Fruit fly (Drosophila melanogaster) whole organism, embryonic: Measurements from ENCODE around the gene Cyp4d1.

Experiments
- B-H1 ChIP-seq: fragments of 200-800 bp; sonication (Bioruptor generic); IDR thresholded peaks from 3 replicates; pipeline ENCODE4 v1.3.6; 2022; ENCODE audit warnings: missing biosample characterization, missing genetic modification characterization
- BEAF-32 ChIP-seq: fragments of 200-800 bp; sonication (Bioruptor generic); optimal IDR thresholded peaks from 3 replicates; lab custom pipeline; 2017; ENCODE audit warnings: missing biosample characterization, missing genetic modification characterization, mild to moderate bottlenecking, moderate library complexity, missing genetic modification reagents
- C15 ChIP-seq: fragments of 200-800 bp; sonication (Bioruptor generic); IDR thresholded peaks from 3 replicates; pipeline ENCODE4 v1.3.6; 2022; ENCODE audit warnings: missing biosample characterization, missing genetic modification characterization
- CG10274 ChIP-seq: fragments of 200-800 bp; sonication (Bioruptor generic); optimal IDR thresholded peaks from 3 replicates; lab custom pipeline; 2017; ENCODE audit warnings: missing biosample characterization, mild to moderate bottlenecking, missing genetic modification characterization
- CG11398 ChIP-seq: fragments of 200-800 bp; sonication (Bioruptor generic); optimal IDR thresholded peaks from 2 replicates; lab custom pipeline; 2016; ENCODE audit warnings: missing biosample characterization, missing genetic modification characterization
- CG12155 ChIP-seq: fragments of 200-800 bp; sonication (Bioruptor generic); optimal IDR thresholded peaks from 3 replicates; lab custom pipeline; 2016; ENCODE audit warnings: missing biosample characterization, missing genetic modification characterization
- CG13775 ChIP-seq: fragments of 200-800 bp; sonication (Bioruptor generic); optimal IDR thresholded peaks from 3 replicates; lab custom pipeline; 2017; ENCODE audit warnings: missing biosample characterization, mild to moderate bottlenecking, missing genetic modification characterization
- CG1529 ChIP-seq: fragments of 200-800 bp; sonication (Bioruptor generic); optimal IDR thresholded peaks from 3 replicates; lab custom pipeline; 2018; ENCODE audit warnings: missing biosample characterization, missing genetic modification characterization
- CG30431 ChIP-seq: fragments of 200-800 bp; sonication (Bioruptor generic); optimal IDR thresholded peaks from 2 replicates; lab custom pipeline; 2017; ENCODE audit warnings: missing biosample characterization, missing genetic modification characterization
- CG31388 ChIP-seq: fragments of 200-800 bp; sonication (Bioruptor generic); optimal IDR thresholded peaks from 2 replicates; lab custom pipeline; 2016; ENCODE audit warnings: missing biosample characterization, missing genetic modification characterization
- CG33213 ChIP-seq: fragments of 200-800 bp; sonication (Bioruptor generic); optimal IDR thresholded peaks from 3 replicates; lab custom pipeline; 2016; ENCODE audit warnings: missing biosample characterization, missing genetic modification characterization
- CG3847 ChIP-seq: fragments of 200-800 bp; sonication (Bioruptor generic); IDR thresholded peaks from 2 replicates; pipeline ENCODE4 v1.3.6; 2022; ENCODE audit warnings: missing biosample characterization, missing genetic modification characterization
- CG4282 ChIP-seq: fragments of 200-800 bp; sonication (Bioruptor generic); optimal IDR thresholded peaks from 2 replicates; lab custom pipeline; 2016; ENCODE audit warnings: missing biosample characterization, missing genetic modification characterization
- CG6683 ChIP-seq: fragments of 200-800 bp; sonication (Bioruptor generic); optimal IDR thresholded peaks from 2 replicates; lab custom pipeline; 2017; ENCODE audit warnings: missing biosample characterization, mild to moderate bottlenecking, missing genetic modification characterization, missing genetic modification reagents
- CG8478 ChIP-seq: fragments of >200 bp; optimal IDR thresholded peaks from 2 replicates; lab custom pipeline; 2018
- CG9609 ChIP-seq: fragments of 200-800 bp; sonication (Bioruptor generic); optimal IDR thresholded peaks from 3 replicates; lab custom pipeline; 2016; ENCODE audit warnings: missing biosample characterization, missing genetic modification characterization
- CG9817 ChIP-seq: fragments of 200-800 bp; sonication (Bioruptor generic); optimal IDR thresholded peaks from 2 replicates; lab custom pipeline; 2018; ENCODE audit warnings: missing biosample characterization, mild to moderate bottlenecking, missing genetic modification characterization, moderate library complexity
- Dfd ChIP-seq, 2 experiments: fragments of >200 bp; optimal IDR thresholded peaks; 2 replicates each; lab custom pipeline; 2017; ENCODE audit warnings: missing biosample characterization in 2 of 2, missing genetic modification characterization in 2 of 2
- E2f1 ChIP-seq: fragments of 200-800 bp; sonication (Bioruptor generic); IDR thresholded peaks from 2 replicates; pipeline ENCODE4 v1.3.6; 2022; ENCODE audit warnings: missing biosample characterization, missing genetic modification characterization
- ERR ChIP-seq: fragments of 200-800 bp; sonication (Bioruptor generic); optimal IDR thresholded peaks from 2 replicates; lab custom pipeline; 2016; ENCODE audit warnings: missing biosample characterization, missing genetic modification characterization
- Hr3 ChIP-seq: fragments of 200-800 bp; sonication (Bioruptor generic); optimal IDR thresholded peaks from 3 replicates; lab custom pipeline; 2016; ENCODE audit warnings: missing biosample characterization, missing genetic modification characterization
- Mrtf ChIP-seq: fragments of 200-800 bp; sonication (Bioruptor generic); IDR thresholded peaks from 3 replicates; pipeline ENCODE4 v1.3.6; 2022; ENCODE audit warnings: missing biosample characterization, missing genetic modification characterization
- Opbp ChIP-seq: fragments of 200-800 bp; sonication (Bioruptor generic); IDR thresholded peaks from 3 replicates; pipeline ENCODE4 v1.3.6; 2022; ENCODE audit warnings: missing biosample characterization, missing genetic modification characterization; ENCODE audit not compliant: partially characterized antibody
- Sry-δ ChIP-seq: fragments of 200-800 bp; sonication (Bioruptor generic); optimal IDR thresholded peaks from 2 replicates; lab custom pipeline; 2016; ENCODE audit warnings: missing biosample characterization, missing genetic modification characterization
- bbx ChIP-seq: fragments of 200-800 bp; sonication (Bioruptor generic); IDR thresholded peaks from 2 replicates; pipeline ENCODE4 v1.3.6; 2022; ENCODE audit warnings: missing biosample characterization, missing genetic modification characterization; ENCODE audit not compliant: partially characterized antibody
- cas ChIP-seq: fragments of 200-800 bp; sonication (Bioruptor generic); IDR thresholded peaks from 2 replicates; pipeline ENCODE4 v1.3.6; 2022; ENCODE audit warnings: missing biosample characterization, missing genetic modification characterization
- crc ChIP-seq: fragments of 200-800 bp; sonication (Bioruptor generic); optimal IDR thresholded peaks from 2 replicates; lab custom pipeline; 2016; ENCODE audit warnings: missing biosample characterization, missing genetic modification characterization
- crp ChIP-seq, 2 experiments: fragments of 200-800 bp; sonication (Bioruptor generic); optimal IDR thresholded peaks; 2 replicates in 1 of 2; 3 replicates in 1 of 2; lab custom pipeline; 2017; ENCODE audit warnings: missing biosample characterization in 2 of 2, missing genetic modification characterization in 2 of 2, mild to moderate bottlenecking in 1 of 2, moderate library complexity in 1 of 2
- dmrt99B ChIP-seq: fragments of 200-800 bp; sonication (Bioruptor generic); optimal IDR thresholded peaks from 2 replicates; lab custom pipeline; 2018; ENCODE audit warnings: missing biosample characterization, mild to moderate bottlenecking, missing genetic modification characterization, moderate library complexity
- dpn ChIP-seq, 2 experiments: fragments of 200-800 bp; sonication (Bioruptor generic); optimal IDR thresholded peaks; 3 replicates each; lab custom pipeline; 2016; ENCODE audit warnings: missing biosample characterization in 2 of 2, missing genetic modification characterization in 2 of 2
- emc ChIP-seq: fragments of 200-800 bp; sonication (Bioruptor generic); optimal IDR thresholded peaks from 2 replicates; lab custom pipeline; 2016; ENCODE audit warnings: missing biosample characterization, missing genetic modification characterization
- esg ChIP-seq: fragments of 200-800 bp; sonication (Bioruptor generic); conservative IDR thresholded peaks from 2 replicates; pipeline ENCODE4 v1.3.6; 2022; ENCODE audit warnings: missing biosample characterization, missing genetic modification characterization
- fd64A ChIP-seq: fragments of 200-800 bp; sonication (Bioruptor generic); optimal IDR thresholded peaks from 3 replicates; lab custom pipeline; 2018; ENCODE audit warnings: missing biosample characterization, mild to moderate bottlenecking, missing genetic modification characterization
- fu2 ChIP-seq: fragments of 200-800 bp; sonication (Bioruptor generic); optimal IDR thresholded peaks from 2 replicates; lab custom pipeline; 2016; ENCODE audit warnings: missing biosample characterization, missing genetic modification characterization
- gfzf ChIP-seq: fragments of 200-800 bp; sonication (Bioruptor generic); optimal IDR thresholded peaks from 2 replicates; lab custom pipeline; 2016; ENCODE audit warnings: missing biosample characterization, mild to moderate bottlenecking, missing genetic modification characterization, moderate library complexity
- gsb-n ChIP-seq: fragments of 200-800 bp; sonication (Bioruptor generic); optimal IDR thresholded peaks from 3 replicates; lab custom pipeline; 2018; ENCODE audit warnings: missing biosample characterization, mild to moderate bottlenecking, missing genetic modification characterization
- gt ChIP-seq: fragments of 200-800 bp; sonication (Bioruptor generic); IDR thresholded peaks from 2 replicates; pipeline ENCODE4 v1.3.6; 2022; ENCODE audit warnings: missing biosample characterization, missing genetic modification characterization
- h ChIP-seq: fragments of >200 bp; optimal IDR thresholded peaks from 2 replicates; lab custom pipeline; 2017
- hth ChIP-seq: fragments of >200 bp; optimal IDR thresholded peaks from 2 replicates; lab custom pipeline; 2017; ENCODE audit warnings: inconsistent platforms
- mirr ChIP-seq: fragments of 200-800 bp; sonication (Bioruptor generic); optimal IDR thresholded peaks from 3 replicates; lab custom pipeline; 2018; ENCODE audit warnings: missing biosample characterization, mild to moderate bottlenecking, missing genetic modification characterization
- onecut ChIP-seq: fragments of 200-800 bp; sonication (Bioruptor generic); IDR thresholded peaks from 2 replicates; pipeline ENCODE4 v1.3.6; 2022; ENCODE audit warnings: missing biosample characterization, missing genetic modification characterization
- otp ChIP-seq: fragments of 200-800 bp; sonication (Bioruptor generic); IDR thresholded peaks from 3 replicates; pipeline ENCODE4, ENCODE4 v1.3.6; 2022; ENCODE audit warnings: missing biosample characterization, missing genetic modification characterization
- scrt ChIP-seq: fragments of 200-800 bp; sonication (Bioruptor generic); optimal IDR thresholded peaks from 2 replicates; lab custom pipeline; 2018; ENCODE audit warnings: missing biosample characterization, mild to moderate bottlenecking, missing genetic modification characterization, moderate library complexity
- shn ChIP-seq: fragments of 200-800 bp; sonication (Bioruptor generic); optimal IDR thresholded peaks from 3 replicates; lab custom pipeline; 2016; ENCODE audit warnings: missing biosample characterization, missing genetic modification characterization
- stc ChIP-seq: fragments of 200-800 bp; sonication (Bioruptor generic); IDR thresholded peaks from 2 replicates; pipeline ENCODE4 v1.3.6; 2022; ENCODE audit warnings: missing biosample characterization, missing genetic modification characterization
- tna ChIP-seq: fragments of 200-800 bp; sonication (Bioruptor generic); IDR thresholded peaks from 2 replicates; pipeline ENCODE4 v1.3.6; 2022; ENCODE audit warnings: missing biosample characterization, missing genetic modification characterization; ENCODE audit not compliant: partially characterized antibody
- twi ChIP-seq: fragments of 200-800 bp; optimal IDR thresholded peaks from 2 replicates; lab custom pipeline; 2019; ENCODE audit warnings: missing biosample characterization, mild to moderate bottlenecking, missing genetic modification characterization, moderate library complexity
- unc-4 ChIP-seq: fragments of 200-800 bp; sonication (Bioruptor generic); IDR thresholded peaks from 2 replicates; pipeline ENCODE4 v1.3.6; 2022; ENCODE audit warnings: missing biosample characterization, missing genetic modification characterization; ENCODE audit not compliant: partially characterized antibody
- wor ChIP-seq: fragments of 200-800 bp; sonication (Bioruptor generic); IDR thresholded peaks from 2 replicates; pipeline ENCODE4 v1.3.6; 2022; ENCODE audit warnings: missing biosample characterization, missing genetic modification characterization
- zen2 ChIP-seq: fragments of 200-800 bp; sonication (Bioruptor generic); IDR thresholded peaks from 3 replicates; pipeline ENCODE4 v1.3.6; 2022; ENCODE audit warnings: missing biosample characterization, missing genetic modification characterization; ENCODE audit not compliant: partially characterized antibody

Gene Cyp4d1

dm6 chrX:2123965-2124688 is 37.9 kb downstream of the Cyp4d1 start (continued):
- TF ChIP-seq dmrt99B (tag; lab: Kevin White, UChicago) (peak; percentile 99), cas (GFP tag; lab: Robert Waterston, UW) (0 out of 2 replicates have a peak, but pooled peaks have one; percentile 25), Hr3 (GFP tag; lab: Kevin White, UChicago) (peak; percentile 98), CG1529 (GFP tag; lab: Kevin White, UChicago) (peak; percentile 91), fd64A (peak; percentile 82), hth (lab: Kevin White, UChicago) (peak; percentile 20), Mrtf (GFP tag; lab: Robert Waterston, UW) (peak; percentile 86), BEAF-32 (GFP tag; lab: Kevin White, UChicago) (no peak), unc-4 (GFP tag; lab: Robert Waterston, UW) (no peak), Dfd (GFP tag; optimal IDR thresholded peaks at IDR 0.05; lab: Kevin White, UChicago) (no peak), fu2 (GFP tag; lab: Kevin White, UChicago) (peak; percentile 81), CG9817 (tag; lab: Kevin White, UChicago) (peak; percentile 96), esg (GFP tag; lab: Robert Waterston, UW) (peak; percentile 91), stc (GFP tag; lab: Robert Waterston, UW) (peak; percentile 89), ERR (GFP tag; lab: Kevin White, UChicago) (no peak), B-H1 (GFP tag; lab: Robert Waterston, UW) (peak; percentile 87), CG3847 (peak; percentile 93), shn (GFP tag; lab: Kevin White, UChicago) (peak; percentile 81), otp (GFP tag; lab: Robert Waterston, UW) (peak; percentile 81; the same call in 2 of the 3 replicates), crc (GFP tag; lab: Kevin White, UChicago) (peak; percentile 34), CG6683 (GFP tag; lab: Kevin White, UChicago) (peak; percentile 96), emc (GFP tag; lab: Kevin White, UChicago) (peak; percentile 39), Opbp (GFP tag; lab: Robert Waterston, UW) (no peak), wor (peak; percentile 85), tna (GFP tag; lab: Robert Waterston, UW) (no peak), CG9609 (peak; percentile 88), bbx (GFP tag; lab: Robert Waterston, UW) (no peak), dpn (GFP tag; optimal IDR thresholded peaks at IDR 0.05; lab: Kevin White, UChicago) (peak; percentile 79 to 95), scrt (GFP tag; lab: Kevin White, UChicago) (peak; percentile 94), E2f1 (GFP tag; lab: Robert Waterston, UW) (peak; percentile 91), gt (GFP tag; lab: Robert Waterston, UW) (peak; percentile 83), CG13775 (peak; percentile 99), CG4282 (GFP tag; lab: Kevin White, UChicago) (peak; percentile 94), mirr (peak; percentile 50), C15 (peak; percentile 77; the same call in 2 of the 3 replicates), CG12155 (peak; percentile 91), onecut (GFP tag; lab: Robert Waterston, UW) (peak; percentile 75), h (lab: Kevin White, UChicago) (no peak), CG33213 (peak; percentile 59), gsb-n (tag; lab: Kevin White, UChicago) (peak; percentile 96), twi (peak; percentile 88), CG8478 (lab: Kevin White, UChicago) (no peak), CG31388 (GFP tag; lab: Kevin White, UChicago) (peak; percentile 90), CG30431 (GFP tag; lab: Kevin White, UChicago) (peak; percentile 98), gfzf (GFP tag; lab: Kevin White, UChicago) (no peak), CG11398 (GFP tag; lab: Kevin White, UChicago) (peak; percentile 6), zen2 (GFP tag; lab: Robert Waterston, UW) (no peak), crp (GFP tag; optimal IDR thresholded peaks at IDR 0.05; lab: Kevin White, UChicago) (peak in 1 of 2 experiments; percentile 48), CG10274 (peak; percentile 82), Sry-δ (GFP tag; lab: Kevin White, UChicago) (no peak)
